Fruit fly (Drosophila melanogaster): Measurements from ENCODE around the gene Doc3.

Doc3 gene

dm6 chr3L:9045318-9045717, 40.3 kb downstream of the Doc3 start (continued):
- TF ChIP-seq Trl (optimal IDR thresholded peaks at IDR 0.05), result no peak
- TF ChIP-seq Trl (GFP tag; optimal IDR thresholded peaks at IDR 0.05), result peak; percentile 54
- TF ChIP-seq CG10959 (GFP tag; IDR thresholded peaks at IDR 0.05), result peak; percentile 49; the same call in 1 of the 2 replicates
- TF ChIP-seq Ptx1 (GFP tag; IDR thresholded peaks at IDR 0.05), result peak; percentile 80
- no peak for TF ChIP-seq dm (GFP tag; optimal IDR thresholded peaks at IDR 0.05)
- peak; percentile 50 for TF ChIP-seq CG7556 (GFP tag; optimal IDR thresholded peaks at IDR 0.05)
- TF ChIP-seq dimm (GFP tag; IDR thresholded peaks at IDR 0.05), result no peak
- peak; percentile 75 for TF ChIP-seq tin (GFP tag; optimal IDR thresholded peaks at IDR 0.05)
- peak; percentile 54 for TF ChIP-seq Xbp1 (GFP tag; optimal IDR thresholded peaks at IDR 0.05)
- no peak for TF ChIP-seq CG30020 (tag; optimal IDR thresholded peaks at IDR 0.05)
- peak; percentile 37 for TF ChIP-seq Spps (tag; optimal IDR thresholded peaks at IDR 0.05)
- TF ChIP-seq zfh2 (GFP tag; optimal IDR thresholded peaks at IDR 0.05), result peak; percentile 35
- no peak for TF ChIP-seq Poxn (GFP tag; IDR thresholded peaks at IDR 0.05)
- no peak for TF ChIP-seq CG12299 (tag; optimal IDR thresholded peaks at IDR 0.05)
- TF ChIP-seq Bdp1 (GFP tag; optimal IDR thresholded peaks at IDR 0.05), result peak; percentile 1
- no peak for TF ChIP-seq tup (GFP tag; optimal IDR thresholded peaks at IDR 0.05)
- TF ChIP-seq tio (GFP tag; optimal IDR thresholded peaks at IDR 0.05), result no peak
- TF ChIP-seq Antp (GFP tag; optimal IDR thresholded peaks at IDR 0.05), result peak; percentile 63
- no peak for TF ChIP-seq CG6683 (GFP tag; optimal IDR thresholded peaks at IDR 0.05)
- peak; percentile 40; the same call in 1 of the 2 replicates for TF ChIP-seq Rx (GFP tag; IDR thresholded peaks at IDR 0.05)
- TF ChIP-seq nmo (GFP tag; optimal IDR thresholded peaks at IDR 0.05), result peak; percentile 49
- TF ChIP-seq sd (tag; optimal IDR thresholded peaks at IDR 0.05), result no peak
- peak; percentile 67 for TF ChIP-seq esg (GFP tag; conservative IDR thresholded peaks at IDR 0.05)
- TF ChIP-seq H15 (GFP tag; IDR thresholded peaks at IDR 0.05), result peak; percentile 70
- TF ChIP-seq prd (optimal IDR thresholded peaks at IDR 0.05), result no peak
- TF ChIP-seq prd (GFP tag; IDR thresholded peaks at IDR 0.05), result peak; percentile 91
- peak; percentile 2 for TF ChIP-seq NfI (GFP tag; optimal IDR thresholded peaks at IDR 0.05)
- TF ChIP-seq CG9932 (GFP tag; IDR thresholded peaks at IDR 0.05), result 0 out of 2 replicates have a peak, but pooled peaks have one; percentile 8
- TF ChIP-seq HLH3B (GFP tag; IDR thresholded peaks at IDR 0.05), result peak; percentile 77
- TF ChIP-seq CG10431 (GFP tag; optimal IDR thresholded peaks at IDR 0.05), result no peak
- TF ChIP-seq fd102C (GFP tag; optimal IDR thresholded peaks at IDR 0.05), result no peak
- TF ChIP-seq Taf1 (GFP tag; IDR thresholded peaks at IDR 0.05), result no peak
- no peak for TF ChIP-seq aop (GFP tag; IDR thresholded peaks at IDR 0.05)
- TF ChIP-seq h (optimal IDR thresholded peaks at IDR 0.05), result no peak
- TF ChIP-seq fru (optimal IDR thresholded peaks at IDR 0.05), result no peak
- TF ChIP-seq Hsf (GFP tag; optimal IDR thresholded peaks at IDR 0.05), result peak; percentile 54
- peak; percentile 78 for TF ChIP-seq CG32772 (GFP tag; IDR thresholded peaks at IDR 0.05)
- TF ChIP-seq Dp (GFP tag; optimal IDR thresholded peaks at IDR 0.05), result no peak
- peak; percentile 64 for TF ChIP-seq CG13624 (GFP tag; optimal IDR thresholded peaks at IDR 0.05)
- no peak for TF ChIP-seq bigmax (GFP tag; optimal IDR thresholded peaks at IDR 0.05)
- no peak for TF ChIP-seq CG7987 (GFP tag; optimal IDR thresholded peaks at IDR 0.05)
- TF ChIP-seq CG3407 (GFP tag; optimal IDR thresholded peaks at IDR 0.05), result peak; percentile 6
- peak; percentile 65 for TF ChIP-seq wor (GFP tag; IDR thresholded peaks at IDR 0.05)
- TF ChIP-seq chn (GFP tag; optimal IDR thresholded peaks at IDR 0.05), result peak; percentile 67
- peak; percentile 36 for TF ChIP-seq CG10654 (GFP tag; optimal IDR thresholded peaks at IDR 0.05)
- TF ChIP-seq insv (GFP tag; optimal IDR thresholded peaks at IDR 0.05), result no peak
- TF ChIP-seq CG15696 (tag; optimal IDR thresholded peaks at IDR 0.05), result peak; percentile 75
- TF ChIP-seq CG8089 (GFP tag; optimal IDR thresholded peaks at IDR 0.05), result peak; percentile 34
- 0 out of 2 replicates have a peak, but pooled peaks have one; percentile 34 for TF ChIP-seq NFAT (GFP tag; IDR thresholded peaks at IDR 0.05)
- TF ChIP-seq zen2 (GFP tag; IDR thresholded peaks at IDR 0.05; ENCODE audit: partially characterized antibody), result no peak
- peak; percentile 56 for TF ChIP-seq pum (GFP tag; optimal IDR thresholded peaks at IDR 0.05)
- TF ChIP-seq CG2889 (GFP tag; IDR thresholded peaks at IDR 0.05), result 0 out of 3 replicates have a peak, but pooled peaks have one; percentile 49
- peak; percentile 71 for TF ChIP-seq CG10366 (GFP tag; IDR thresholded peaks at IDR 0.05)
- no peak for TF ChIP-seq CG17612 (GFP tag; IDR thresholded peaks at IDR 0.05)

Measured in whole organism, embryonic.